Worm (Caenorhabditis elegans): ENCODE results near the gene Y39B6A.34.

DNA sequence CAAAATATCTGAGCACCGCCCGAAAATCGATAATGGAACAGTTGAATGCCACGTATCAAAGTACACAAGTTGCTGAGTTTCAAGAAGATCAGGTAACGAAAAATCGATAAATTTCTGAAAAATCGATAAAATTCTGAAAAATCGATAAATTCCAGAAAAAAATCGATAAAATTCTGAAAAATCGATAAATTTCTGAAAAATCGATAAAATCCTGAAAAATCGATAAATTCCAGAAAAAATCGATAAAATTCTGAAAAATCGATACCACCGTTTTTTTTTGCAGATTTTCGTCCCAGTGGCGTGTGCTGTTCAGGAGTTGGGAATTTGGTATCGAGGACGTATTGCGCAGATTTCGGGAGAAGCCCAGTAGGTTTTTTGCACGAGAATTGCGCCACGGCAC lies 26.5 kb downstream of the Y39B6A.34 start:
- TF ChIP-seq flt-1 (GFP tag; IDR thresholded peaks at IDR 0.05) (no peak), ztf-23 (GFP tag; IDR thresholded peaks at IDR 0.05) (no peak), med-1 (GFP tag; optimal IDR thresholded peaks at IDR 0.05; ENCODE audit: insufficient read depth) (no peak), klf-2 (GFP tag; conservative IDR thresholded peaks at IDR 0.05) (no peak), T22C8.4 (GFP tag; IDR thresholded peaks at IDR 0.05) (peak; percentile 91), ref-1 (GFP tag; conservative IDR thresholded peaks at IDR 0.05) (no peak), tab-1 (GFP tag; IDR thresholded peaks at IDR 0.05) (no peak)
